Fruit fly (Drosophila melanogaster) whole organism, embryonic: ENCODE results near the gene yellow-e2.

Experiments used
- Abd-B ChIP-seq: fragments of 200-800 bp; sonication (Bioruptor generic); optimal IDR thresholded peaks from 2 replicates; lab custom pipeline; 2018; ENCODE audit warnings: missing biosample characterization, mild to moderate bottlenecking, missing genetic modification characterization, moderate library complexity
- Ada2b ChIP-seq: fragments of 200-800 bp; sonication (Bioruptor generic); IDR thresholded peaks from 2 replicates; pipeline ENCODE4 v1.3.6; 2022; ENCODE audit warnings: missing biosample characterization, missing genetic modification characterization
- Awh ChIP-seq: fragments of 200-800 bp; sonication (Bioruptor generic); IDR thresholded peaks from 2 replicates; pipeline ENCODE4, ENCODE4 v1.3.6; 2022; ENCODE audit warnings: missing biosample characterization, missing genetic modification characterization
- B-H2 ChIP-seq: fragments of 200-800 bp; sonication (Bioruptor generic); optimal IDR thresholded peaks from 2 replicates; lab custom pipeline; 2018; ENCODE audit warnings: missing biosample characterization, mild to moderate bottlenecking, missing genetic modification characterization
- CG10147 ChIP-seq: fragments of 200-800 bp; sonication (Bioruptor generic); optimal IDR thresholded peaks from 2 replicates; lab custom pipeline; 2019; ENCODE audit warnings: missing biosample characterization, mild to moderate bottlenecking, missing genetic modification characterization, moderate library complexity
- CG10565 ChIP-seq: fragments of 200-800 bp; sonication (Bioruptor generic); optimal IDR thresholded peaks from 3 replicates; lab custom pipeline; 2016; ENCODE audit warnings: missing biosample characterization, mild to moderate bottlenecking, missing genetic modification characterization
- CG11247 ChIP-seq: fragments of 200-800 bp; sonication (Bioruptor generic); IDR thresholded peaks from 2 replicates; pipeline ENCODE4 v1.3.6; 2022; ENCODE audit warnings: missing biosample characterization, missing genetic modification characterization
- CG11723 ChIP-seq: fragments of 200-800 bp; sonication (Bioruptor generic); optimal IDR thresholded peaks from 2 replicates; lab custom pipeline; 2017; ENCODE audit warnings: missing biosample characterization, mild to moderate bottlenecking, missing genetic modification characterization
- CG12391 ChIP-seq: fragments of 200-800 bp; sonication (Bioruptor generic); optimal IDR thresholded peaks from 3 replicates; lab custom pipeline; 2018; ENCODE audit warnings: missing biosample characterization, mild to moderate bottlenecking, missing genetic modification characterization, moderate library complexity
- CG12659 ChIP-seq: fragments of 200-800 bp; sonication (Bioruptor generic); optimal IDR thresholded peaks from 3 replicates; lab custom pipeline; 2017; ENCODE audit warnings: mild to moderate bottlenecking, missing biosample characterization, missing genetic modification reagents, missing genetic modification characterization
- CG16815 ChIP-seq: fragments of 200-800 bp; sonication (Bioruptor generic); optimal IDR thresholded peaks from 3 replicates; lab custom pipeline; 2017; ENCODE audit warnings: missing biosample characterization, mild to moderate bottlenecking, missing genetic modification characterization
- CG34376 ChIP-seq: fragments of 200-800 bp; sonication (Bioruptor generic); optimal IDR thresholded peaks from 2 replicates; lab custom pipeline; 2018; ENCODE audit warnings: missing biosample characterization, mild to moderate bottlenecking, missing genetic modification characterization
- CG5245 ChIP-seq: fragments of 200-800 bp; sonication (Bioruptor generic); optimal IDR thresholded peaks from 3 replicates; lab custom pipeline; 2016; ENCODE audit warnings: missing biosample characterization, missing genetic modification characterization
- CG6689 ChIP-seq: fragments of 200-800 bp; sonication (Bioruptor generic); IDR thresholded peaks from 2 replicates; pipeline ENCODE4 v1.3.6; 2022; ENCODE audit warnings: missing biosample characterization, missing genetic modification characterization
- CG7745 ChIP-seq: fragments of 200-800 bp; sonication (Bioruptor generic); optimal IDR thresholded peaks from 2 replicates; lab custom pipeline; 2018; ENCODE audit warnings: missing biosample characterization, mild to moderate bottlenecking, missing genetic modification characterization, moderate library complexity
- CG8478 ChIP-seq: fragments of >200 bp; optimal IDR thresholded peaks from 2 replicates; lab custom pipeline; 2018
- CHES-1-like ChIP-seq: fragments of 200-800 bp; sonication (Bioruptor generic); optimal IDR thresholded peaks from 2 replicates; lab custom pipeline; 2016; ENCODE audit warnings: missing biosample characterization, missing genetic modification characterization
- CTCF ChIP-seq: fragments of 200-800 bp; sonication (Bioruptor generic); optimal IDR thresholded peaks from 2 replicates; lab custom pipeline; 2017; ENCODE audit warnings: missing biosample characterization, mild to moderate bottlenecking, missing genetic modification characterization, moderate library complexity
- CrebB ChIP-seq: fragments of 200-800 bp; sonication (Bioruptor generic); optimal IDR thresholded peaks from 3 replicates; lab custom pipeline; 2018; ENCODE audit warnings: missing biosample characterization, mild to moderate bottlenecking, missing genetic modification characterization
- Deaf1 ChIP-seq: fragments of 200-800 bp; optimal IDR thresholded peaks from 3 replicates; lab custom pipeline; 2019; ENCODE audit warnings: missing biosample characterization, mild to moderate bottlenecking, missing genetic modification characterization, moderate library complexity
- Dfd ChIP-seq, 2 experiments: fragments of >200 bp; optimal IDR thresholded peaks; 2 replicates each; lab custom pipeline; 2017; ENCODE audit warnings: missing biosample characterization in 2 of 2, missing genetic modification characterization in 2 of 2
- Dref ChIP-seq: fragments of 200-800 bp; sonication (Bioruptor generic); IDR thresholded peaks from 2 replicates; pipeline ENCODE4 v1.3.6; 2022; ENCODE audit warnings: missing biosample characterization, missing genetic modification characterization
- Eip74EF ChIP-seq, 2 experiments: fragments of 200-800 bp in 1 of 2; fragments of >200 bp in 1 of 2; sonication (Bioruptor generic) in 1 of 2; optimal IDR thresholded peaks; 2 replicates each; lab custom pipeline; 2017 to 2019; ENCODE audit warnings: missing biosample characterization in 2 of 2, missing genetic modification characterization in 2 of 2, mild to moderate bottlenecking in 1 of 2, moderate library complexity in 1 of 2
- Ets65A ChIP-seq: fragments of 200-800 bp; sonication (Bioruptor generic); peaks from one replicate; lab custom pipeline; 2016; ENCODE audit warnings: missing biosample characterization, missing genetic modification characterization
- Gsc ChIP-seq: fragments of 200-800 bp; sonication (Bioruptor generic); IDR thresholded peaks from 2 replicates; pipeline ENCODE4 v1.3.6; 2022; ENCODE audit warnings: missing biosample characterization, missing genetic modification characterization
- Nf-YA ChIP-seq: fragments of 200-800 bp; sonication (Bioruptor generic); IDR thresholded peaks from 2 replicates; pipeline ENCODE4 v1.3.6; 2022; ENCODE audit warnings: missing biosample characterization, missing genetic modification characterization
- Nf-YB ChIP-seq: fragments of 200-800 bp; sonication (Bioruptor generic); optimal IDR thresholded peaks from 3 replicates; lab custom pipeline; 2019; ENCODE audit warnings: missing biosample characterization, mild to moderate bottlenecking, missing genetic modification characterization, moderate library complexity
- Nf-YC ChIP-seq: fragments of 200-800 bp; optimal IDR thresholded peaks from 3 replicates; lab custom pipeline; 2019; ENCODE audit warnings: missing biosample characterization, mild to moderate bottlenecking, missing genetic modification characterization, moderate library complexity
- Rfx ChIP-seq: fragments of 200-800 bp; sonication (Bioruptor generic); IDR thresholded peaks from 2 replicates; pipeline ENCODE4 v1.3.6; 2022; ENCODE audit warnings: missing biosample characterization, missing genetic modification characterization
- Rx ChIP-seq: fragments of 200-800 bp; sonication (Bioruptor generic); IDR thresholded peaks from 2 replicates; pipeline ENCODE4 v1.3.6; 2022; ENCODE audit warnings: missing biosample characterization, missing genetic modification characterization
- Usf ChIP-seq: fragments of 200-800 bp; sonication (Bioruptor generic); optimal IDR thresholded peaks from 2 replicates; lab custom pipeline; 2017; ENCODE audit warnings: missing genotype, missing biosample characterization, missing genetic modification characterization
- Vsx1 ChIP-seq: fragments of 200-800 bp; sonication (Bioruptor generic); optimal IDR thresholded peaks from 2 replicates; lab custom pipeline; 2017; ENCODE audit warnings: missing biosample characterization, mild to moderate bottlenecking, missing genetic modification characterization, missing genetic modification reagents
- ap ChIP-seq: fragments of 200-800 bp; sonication (Bioruptor generic); IDR thresholded peaks from 2 replicates; pipeline ENCODE4 v1.3.6; 2022; ENCODE audit warnings: missing biosample characterization, missing genetic modification characterization
- cas ChIP-seq: fragments of 200-800 bp; sonication (Bioruptor generic); IDR thresholded peaks from 2 replicates; pipeline ENCODE4 v1.3.6; 2022; ENCODE audit warnings: missing biosample characterization, missing genetic modification characterization
- cg ChIP-seq: fragments of 200-800 bp; sonication (Bioruptor generic); optimal IDR thresholded peaks from 3 replicates; lab custom pipeline; 2019; ENCODE audit warnings: missing biosample characterization, mild to moderate bottlenecking, missing genetic modification characterization, moderate library complexity
- chm ChIP-seq: fragments of 200-800 bp; sonication (Bioruptor generic); IDR thresholded peaks from 2 replicates; pipeline ENCODE4 v1.3.6; 2022; ENCODE audit warnings: missing biosample characterization, missing genetic modification characterization
- fd102C ChIP-seq: fragments of 200-800 bp; sonication (Bioruptor generic); optimal IDR thresholded peaks from 2 replicates; lab custom pipeline; 2018; ENCODE audit warnings: missing biosample characterization, mild to moderate bottlenecking, missing genetic modification characterization, moderate library complexity
- pfk ChIP-seq: fragments of 200-800 bp; sonication (Bioruptor generic); optimal IDR thresholded peaks from 2 replicates; lab custom pipeline; 2018; ENCODE audit warnings: missing biosample characterization, mild to moderate bottlenecking, missing genetic modification characterization, moderate library complexity
- prd ChIP-seq, 3 experiments: fragments of >200 bp in 2 of 3; fragments of 200-800 bp in 1 of 3; sonication (Bioruptor generic) in 1 of 3; optimal IDR thresholded peaks in 2 of 3; IDR thresholded peaks in 1 of 3; 2 replicates in 2 of 3; 3 replicates in 1 of 3; pipeline versions ENCODE4 v1.3.6 to Lab custom; 2017 to 2022; ENCODE audit warnings: missing biosample characterization in 1 of 3, missing genetic modification characterization in 1 of 3
- pzg ChIP-seq: fragments of 200-800 bp; sonication (Bioruptor generic); optimal IDR thresholded peaks from 3 replicates; lab custom pipeline; 2018; ENCODE audit warnings: missing biosample characterization, mild to moderate bottlenecking, missing genetic modification characterization, moderate library complexity
- rib ChIP-seq: fragments of 200-800 bp; sonication (Bioruptor generic); IDR thresholded peaks from 2 replicates; pipeline ENCODE4 v1.3.6; 2022; ENCODE audit warnings: missing biosample characterization, missing genetic modification characterization
- salm ChIP-seq: fragments of 200-800 bp; sonication (Bioruptor generic); optimal IDR thresholded peaks from 2 replicates; lab custom pipeline; 2018; ENCODE audit warnings: missing biosample characterization, mild to moderate bottlenecking, missing genetic modification characterization
- shn ChIP-seq: fragments of 200-800 bp; sonication (Bioruptor generic); optimal IDR thresholded peaks from 3 replicates; lab custom pipeline; 2016; ENCODE audit warnings: missing biosample characterization, missing genetic modification characterization
- sqz ChIP-seq: fragments of 200-800 bp; sonication (Bioruptor generic); optimal IDR thresholded peaks from 3 replicates; lab custom pipeline; 2018; ENCODE audit warnings: missing biosample characterization, mild to moderate bottlenecking, missing genetic modification characterization
- sr ChIP-seq: fragments of 200-800 bp; sonication (Bioruptor generic); IDR thresholded peaks from 3 replicates; pipeline ENCODE4 v1.3.6; 2022; ENCODE audit warnings: missing biosample characterization, missing genetic modification characterization
- zf30C ChIP-seq: fragments of 200-800 bp; sonication (Bioruptor generic); optimal IDR thresholded peaks from 3 replicates; lab custom pipeline; 2018; ENCODE audit warnings: missing biosample characterization, mild to moderate bottlenecking, missing genetic modification characterization

The yellow-e2 gene

dm6 chr3R:13397535-13397934, 9.3 kb downstream of the yellow-e2 start, which contains the start of gene CG14377:
CG14377 (plus strand) TSS chr3R:13397835.
- TF ChIP-seq CG12659 (GFP tag; lab: Kevin White, UChicago) (no peak), CHES-1-like (no peak), pzg (GFP tag; lab: Kevin White, UChicago) (no peak), pfk (GFP tag; lab: Kevin White, UChicago) (no peak), CG10565 (GFP tag; lab: Kevin White, UChicago) (no peak), Dref (0 out of 2 replicates have a peak, but pooled peaks have one; percentile 19), CG12391 (tag; lab: Kevin White, UChicago) (no peak), Deaf1 (tag; lab: Kevin White, UChicago) (no peak)
- TF ChIP-seq, all 482 proteins: peak for 1

dm6 chr3R:13397040-13397439, 9.8 kb downstream of the yellow-e2 start, which contains the start of gene CG14374:
CG14374 (minus strand) TSS chr3R:13397140.
- TF ChIP-seq Ets65A (GFP tag; lab: Kevin White, UChicago) (peak; percentile 81), Nf-YA (GFP tag; lab: Robert Waterston, UW) (no peak)
- TF ChIP-seq, all 482 proteins: peak for 1

dm6 chr3R:13395133-13395532, 11.7 kb downstream of the yellow-e2 start, which contains the start of gene CCHa2:
CCHa2 (minus strand) TSS chr3R:13395197.
- TF ChIP-seq Deaf1 (tag; lab: Kevin White, UChicago): peak; percentile 84
- TF ChIP-seq CG6689 (GFP tag; lab: Robert Waterston, UW): 0 out of 2 replicates have a peak, but pooled peaks have one; percentile 7
- TF ChIP-seq Dfd (GFP tag; optimal IDR thresholded peaks at IDR 0.05; lab: Kevin White, UChicago): peak in 1 of 2 experiments; percentile 14
- no peak for TF ChIP-seq Vsx1 (GFP tag; lab: Kevin White, UChicago)
- TF ChIP-seq rib (GFP tag; lab: Robert Waterston, UW): no peak
- no peak for TF ChIP-seq CG10147 (GFP tag; lab: Kevin White, UChicago)
- no peak for TF ChIP-seq Gsc (GFP tag; lab: Robert Waterston, UW)
- peak; percentile 27 for TF ChIP-seq cg
- TF ChIP-seq sr (GFP tag; lab: Robert Waterston, UW): 0 out of 3 replicates have a peak, but pooled peaks have one; percentile 21
- TF ChIP-seq CTCF: no peak
- TF ChIP-seq CG8478 (lab: Kevin White, UChicago): peak; percentile 36
- no peak for TF ChIP-seq Abd-B
- no peak for TF ChIP-seq Rfx (GFP tag; lab: Robert Waterston, UW)
- no peak for TF ChIP-seq CG5245 (GFP tag; lab: Kevin White, UChicago)
- peak; percentile 7; the same call in 1 of the 2 replicates for TF ChIP-seq CG11247 (GFP tag; lab: Robert Waterston, UW)
- TF ChIP-seq prd (optimal IDR thresholded peaks at IDR 0.05; lab: Kevin White, UChicago): no peak
- TF ChIP-seq prd (GFP tag; IDR thresholded peaks at IDR 0.05; lab: Robert Waterston, UW): 0 out of 3 replicates have a peak, but pooled peaks have one; percentile 14
- peak; percentile 81 for TF ChIP-seq Nf-YB (GFP tag; lab: Kevin White, UChicago)
- TF ChIP-seq Nf-YC: peak; percentile 90

- no peak for TF ChIP-seq CG7745 (tag; lab: Kevin White, UChicago)
- TF ChIP-seq Eip74EF (GFP tag; optimal IDR thresholded peaks at IDR 0.05; lab: Kevin White, UChicago): no peak
- TF ChIP-seq sqz (GFP tag; lab: Kevin White, UChicago): no peak
- no peak for TF ChIP-seq fd102C (GFP tag; lab: Kevin White, UChicago)
- TF ChIP-seq CG34376 (GFP tag; lab: Kevin White, UChicago): peak; percentile 5
- TF ChIP-seq chm (GFP tag; lab: Robert Waterston, UW): no peak
Measured at dm6 chr3R:13393009-13393408, 13.8 kb downstream of the yellow-e2 start.

- TF ChIP-seq cas (GFP tag; lab: Robert Waterston, UW) (no peak), Ada2b (GFP tag; lab: Robert Waterston, UW) (no peak), CrebB (tag; lab: Kevin White, UChicago) (no peak), zf30C (GFP tag; lab: Kevin White, UChicago) (no peak), shn (GFP tag; lab: Kevin White, UChicago) (no peak), CG16815 (GFP tag; lab: Kevin White, UChicago) (no peak), Awh (no peak), CG11723 (GFP tag; lab: Kevin White, UChicago) (no peak), Usf (GFP tag; lab: Kevin White, UChicago) (no peak), salm (no peak), ap (GFP tag; lab: Robert Waterston, UW) (no peak), B-H2 (GFP tag; lab: Kevin White, UChicago) (no peak), Rx (GFP tag; lab: Robert Waterston, UW) (no peak)
Measured at dm6 chr3R:13390490-13390889, 16.3 kb downstream of the yellow-e2 start.
